Worm (Caenorhabditis elegans) whole organism, L4 larva: ENCODE measurements around the gene ZK1037.6.

ENCODE experiments used
- D1046.2 ChIP-seq: fragments of 200-800 bp; sonication (Bioruptor generic); IDR thresholded peaks from 2 replicates; pipeline ENCODE4 v1.3.6; 2022; ENCODE audit warnings: missing genetic modification characterization, missing compliant biosample characterization
- F26F4.8 ChIP-seq: fragments of 200-800 bp; sonication (Bioruptor generic); conservative IDR thresholded peaks from 2 replicates; pipeline ENCODE4 v1.3.6; 2022; ENCODE audit warnings: missing genetic modification characterization, missing compliant biosample characterization
- F37D6.2 ChIP-seq: sonication (generic microtip); optimal IDR thresholded peaks from 2 replicates; lab custom pipeline; 2016; ENCODE audit warnings: mild to moderate bottlenecking, missing genetic modification characterization, missing compliant biosample characterization
- F44E2.7 ChIP-seq: fragments of 200-800 bp; sonication (Bioruptor generic); IDR thresholded peaks from 2 replicates; pipeline ENCODE4 v2.1.2; 2022; ENCODE audit warnings: missing genetic modification characterization, missing compliant biosample characterization
- R02D3.7 ChIP-seq: fragments of 150-350 bp; sonication (generic microtip); optimal IDR thresholded peaks from 3 replicates; lab custom pipeline; 2014; ENCODE audit warnings: missing biosample characterization, missing genetic modification characterization
- T20F7.1 ChIP-seq: fragments of 200-800 bp; sonication (Bioruptor generic); optimal IDR thresholded peaks from 2 replicates; lab custom pipeline; 2018; ENCODE audit warnings: mild to moderate bottlenecking, missing genetic modification characterization, missing compliant biosample characterization
- Y5F2A.4 ChIP-seq: fragments of 200-800 bp; sonication (Bioruptor generic); optimal IDR thresholded peaks from 2 replicates; lab custom pipeline; 2018; ENCODE audit warnings: mild to moderate bottlenecking, missing genetic modification characterization, missing compliant biosample characterization
- ZK546.5 ChIP-seq, 2 experiments: sonication (generic microtip); optimal IDR thresholded peaks; 2 replicates each; lab custom pipeline; 2017; ENCODE audit warnings: missing biosample characterization in 2 of 2, missing genetic modification characterization in 2 of 2
- ceh-20 ChIP-seq: fragments of 200-800 bp; sonication (Bioruptor generic); IDR thresholded peaks from 2 replicates; pipeline ENCODE4 v1.3.6; 2022; ENCODE audit warnings: missing genetic modification reagents, missing genetic modification characterization, missing compliant biosample characterization
- ceh-28 ChIP-seq: fragments of 150-350 bp; optimal IDR thresholded peaks from 2 replicates; lab custom pipeline; 2014; ENCODE audit warnings: missing biosample characterization, missing genetic modification reagents, missing genetic modification characterization
- ceh-62 ChIP-seq: sonication (generic microtip); optimal IDR thresholded peaks from 2 replicates; lab custom pipeline; 2017; ENCODE audit warnings: missing biosample characterization, missing genetic modification characterization
- ceh-82 ChIP-seq: sonication (generic microtip); optimal IDR thresholded peaks from 2 replicates; lab custom pipeline; 2017; ENCODE audit warnings: missing biosample characterization, missing genetic modification characterization
- ces-1 ChIP-seq: fragments of 150-350 bp; sonication (generic microtip); optimal IDR thresholded peaks from 4 replicates; lab custom pipeline; 2014; ENCODE audit warnings: missing biosample characterization, missing genetic modification reagents, missing genetic modification characterization
- daf-12 ChIP-seq: fragments of 150-350 bp; optimal IDR thresholded peaks from 2 replicates; lab custom pipeline; 2014; ENCODE audit warnings: missing biosample characterization, missing genetic modification reagents, missing genetic modification characterization
- daf-8 ChIP-seq: fragments of 200-800 bp; sonication (Bioruptor generic); IDR thresholded peaks from 2 replicates; pipeline ENCODE4 v1.3.6; 2022; ENCODE audit warnings: missing genetic modification characterization, missing compliant biosample characterization
- dmd-9 ChIP-seq: fragments of 200-800 bp; sonication (Bioruptor generic); IDR thresholded peaks from 2 replicates; pipeline ENCODE4 v1.3.6; 2022; ENCODE audit warnings: missing genetic modification reagents, missing genetic modification characterization, missing compliant biosample characterization
- dpl-1 ChIP-seq: fragments of 150-350 bp; optimal IDR thresholded peaks from 2 replicates; lab custom pipeline; 2014; ENCODE audit warnings: missing biosample characterization, missing genetic modification reagents, missing genetic modification characterization
- duxl-1 ChIP-seq: sonication (generic microtip); optimal IDR thresholded peaks from 2 replicates; lab custom pipeline; 2016; ENCODE audit warnings: mild to moderate bottlenecking, missing genetic modification characterization, moderate library complexity, missing compliant biosample characterization; ENCODE audit not compliant: poor library complexity
- egl-27 ChIP-seq: sonication (generic microtip); optimal IDR thresholded peaks from 3 replicates; lab custom pipeline; 2017; ENCODE audit warnings: missing biosample characterization, missing genetic modification reagents, missing genetic modification characterization
- egl-43 ChIP-seq: fragments of 200-800 bp; sonication (Bioruptor generic); IDR thresholded peaks from 2 replicates; pipeline ENCODE4 v1.3.6; 2022; ENCODE audit warnings: missing genetic modification reagents, missing genetic modification characterization, missing compliant biosample characterization
- fkh-10 ChIP-seq: fragments of 150-350 bp; optimal IDR thresholded peaks from 2 replicates; lab custom pipeline; 2014; ENCODE audit warnings: missing biosample characterization, missing genetic modification reagents, missing genetic modification characterization
- hif-1 ChIP-seq, 2 experiments: sonication (generic microtip); optimal IDR thresholded peaks; 2 replicates each; lab custom pipeline; 2016 to 2017; ENCODE audit warnings: missing compliant biosample characterization in 2 of 2, missing genetic modification characterization in 2 of 2, missing genetic modification reagents in 2 of 2, missing genotype in 2 of 2, mild to moderate bottlenecking in 1 of 2
- hlh-11 ChIP-seq: fragments of 200-800 bp; sonication (Bioruptor generic); optimal IDR thresholded peaks from 2 replicates; lab custom pipeline; 2018; ENCODE audit warnings: mild to moderate bottlenecking, missing genetic modification characterization, missing compliant biosample characterization
- lim-7 ChIP-seq: fragments of 200-800 bp; sonication (Bioruptor generic); IDR thresholded peaks from 2 replicates; pipeline ENCODE4 v1.3.6; 2022; ENCODE audit warnings: missing genetic modification characterization, missing compliant biosample characterization
- lin-1 ChIP-seq: fragments of 200-800 bp; sonication (Bioruptor generic); IDR thresholded peaks from 2 replicates; pipeline ENCODE4 v1.3.6; 2022; ENCODE audit warnings: missing genetic modification reagents, missing genetic modification characterization, missing compliant biosample characterization
- lin-13 ChIP-seq: fragments of 150-350 bp; optimal IDR thresholded peaks from 2 replicates; lab custom pipeline; 2014; ENCODE audit warnings: missing biosample characterization, missing genetic modification reagents, missing genetic modification characterization
- madf-5 ChIP-seq, 2 experiments: fragments of 200-800 bp; sonication (Bioruptor generic); IDR thresholded peaks; 2 replicates each; pipeline ENCODE4 v1.3.6; 2022; ENCODE audit warnings: missing compliant biosample characterization in 2 of 2, missing genetic modification characterization in 2 of 2
- mdt-29 ChIP-seq: fragments of 200-800 bp; sonication (Bioruptor generic); IDR thresholded peaks from 2 replicates; pipeline ENCODE4 v1.3.6; 2022; ENCODE audit warnings: missing genetic modification reagents, missing genetic modification characterization, missing compliant biosample characterization
- nhr-102 ChIP-seq: sonication (generic microtip); optimal IDR thresholded peaks from 2 replicates; lab custom pipeline; 2016; ENCODE audit warnings: mild to moderate bottlenecking, missing genetic modification characterization, moderate library complexity, missing compliant biosample characterization
- nhr-28 ChIP-seq: fragments of 150-350 bp; optimal IDR thresholded peaks from 2 replicates; lab custom pipeline; 2014; ENCODE audit warnings: missing biosample characterization, missing genetic modification characterization
- nhr-42 ChIP-seq: fragments of 200-800 bp; sonication (Bioruptor generic); IDR thresholded peaks from 2 replicates; pipeline ENCODE4 v1.3.6; 2022; ENCODE audit warnings: missing genetic modification characterization, missing compliant biosample characterization
- nhr-48 ChIP-seq: sonication (generic microtip); optimal IDR thresholded peaks from 2 replicates; lab custom pipeline; 2016; ENCODE audit warnings: mild to moderate bottlenecking, missing genetic modification characterization, missing compliant biosample characterization
- nhr-77 ChIP-seq: fragments of 150-350 bp; optimal IDR thresholded peaks from 2 replicates; lab custom pipeline; 2014; ENCODE audit warnings: missing biosample characterization, missing genetic modification characterization
- php-3 ChIP-seq: fragments of 200-800 bp; sonication (Bioruptor generic); IDR thresholded peaks from 2 replicates; pipeline ENCODE4 v1.3.6; 2022; ENCODE audit warnings: missing genetic modification reagents, missing genetic modification characterization, missing compliant biosample characterization
- rbr-2 ChIP-seq: sonication (generic microtip); optimal IDR thresholded peaks from 2 replicates; lab custom pipeline; 2016; ENCODE audit warnings: missing genotype, missing genetic modification characterization, missing compliant biosample characterization
- set-16 ChIP-seq: fragments of 200-800 bp; sonication (Bioruptor generic); IDR thresholded peaks from 2 replicates; pipeline ENCODE4 v1.3.6; 2022; ENCODE audit warnings: missing genetic modification reagents, missing genetic modification characterization, missing compliant biosample characterization
- spr-3 ChIP-seq: fragments of 200-800 bp; sonication (Bioruptor generic); optimal IDR thresholded peaks from 2 replicates; lab custom pipeline; 2018; ENCODE audit warnings: mild to moderate bottlenecking, missing genetic modification characterization, missing compliant biosample characterization
- unc-62 ChIP-seq, 3 experiments: fragments of 150-350 bp in 1 of 3; sonication (generic microtip); optimal IDR thresholded peaks in 2 of 3; peaks in 1 of 3; 1 replicate in 1 of 3; 2 replicates in 2 of 3; lab custom pipeline; 2014 to 2017; ENCODE audit warnings: missing biosample characterization in 3 of 3, missing genetic modification characterization in 3 of 3, missing genetic modification reagents in 3 of 3, missing genotype in 1 of 3
- zip-11 ChIP-seq: fragments of 200-800 bp; sonication (Bioruptor generic); IDR thresholded peaks from 2 replicates; pipeline ENCODE4 v1.3.6; 2022; ENCODE audit warnings: missing genetic modification characterization, missing compliant biosample characterization

The ZK1037.6 gene

DNA sequence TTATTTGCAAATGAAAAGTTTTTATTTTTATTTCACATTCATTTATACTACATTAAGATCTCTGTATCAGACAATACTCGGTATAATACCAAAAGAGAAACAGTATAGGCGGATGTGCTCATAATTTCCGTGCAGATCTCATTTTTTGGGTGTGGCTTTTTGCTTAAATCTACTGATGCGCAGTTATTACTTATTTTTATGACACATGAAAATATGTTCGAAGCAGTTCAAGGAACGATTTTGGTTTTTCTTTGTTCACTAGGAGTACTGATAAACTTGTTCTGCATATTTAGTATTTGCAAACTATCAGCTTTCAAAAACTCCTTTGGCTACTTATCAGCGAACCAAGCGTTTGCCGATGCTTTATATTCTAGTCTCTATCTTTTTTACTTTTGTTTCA, 24.8 kb upstream of the ZK1037.6 start, which contains the start of gene srx-58:
srx-58 (plus strand) TSS at position 301 of the 400 bp plus-strand sequence.
- no peak for TF ChIP-seq php-3 (GFP tag; lab: Robert Waterston, UW)
- TF ChIP-seq duxl-1 (tag; lab: Kevin White, UChicago) = no peak
- TF ChIP-seq nhr-48 (tag; lab: Kevin White, UChicago) = no peak
- no peak for TF ChIP-seq hlh-11
- no peak for TF ChIP-seq egl-43
- no peak for TF ChIP-seq dpl-1 (GFP tag; lab: Kevin White, UChicago)
- TF ChIP-seq lim-7 (GFP tag; lab: Robert Waterston, UW) = no peak
- TF ChIP-seq F26F4.8 (GFP tag; lab: Robert Waterston, UW) = no peak
- TF ChIP-seq nhr-77 (tag; lab: Kevin White, UChicago) = no peak
- TF ChIP-seq nhr-42 (GFP tag; lab: Robert Waterston, UW) = no peak
- TF ChIP-seq dmd-9 (GFP tag; lab: Robert Waterston, UW) = no peak
- TF ChIP-seq rbr-2 (tag; lab: Kevin White, UChicago) = no peak
- TF ChIP-seq Y5F2A.4 (GFP tag; lab: Kevin White, UChicago) = no peak

- TF ChIP-seq hif-1 (tag; optimal IDR thresholded peaks at IDR 0.05; lab: Kevin White, UChicago) = no peak
- no peak for TF ChIP-seq nhr-48 (tag; lab: Kevin White, UChicago)
- no peak for TF ChIP-seq ZK546.5 (tag; optimal IDR thresholded peaks at IDR 0.05; lab: Kevin White, UChicago)
- TF ChIP-seq Y5F2A.4 (GFP tag; lab: Kevin White, UChicago) = no peak
- no peak for TF ChIP-seq nhr-102 (tag; lab: Kevin White, UChicago)
- TF ChIP-seq lin-1 = no peak
- no peak for TF ChIP-seq ceh-82
- TF ChIP-seq D1046.2 (GFP tag; lab: Robert Waterston, UW) = no peak
- TF ChIP-seq nhr-28 = no peak
- TF ChIP-seq F37D6.2 (tag; lab: Kevin White, UChicago) = no peak
- TF ChIP-seq mdt-29 (GFP tag; lab: Robert Waterston, UW) = no peak
- TF ChIP-seq ceh-62 (tag; lab: Kevin White, UChicago) = no peak
- no peak for TF ChIP-seq zip-11 (GFP tag; lab: Robert Waterston, UW)
- no peak for TF ChIP-seq fkh-10 (GFP tag; lab: Kevin White, UChicago)
- TF ChIP-seq ceh-28 = no peak
- TF ChIP-seq, all 104 proteins: peak for 0
Observed at ce11 chrV:15350615-15351014, 23.0 kb upstream of the ZK1037.6 start, which contains the start of gene clec-231. TSS of gene clec-231 (minus strand) at chrV:15350715.

DNA sequence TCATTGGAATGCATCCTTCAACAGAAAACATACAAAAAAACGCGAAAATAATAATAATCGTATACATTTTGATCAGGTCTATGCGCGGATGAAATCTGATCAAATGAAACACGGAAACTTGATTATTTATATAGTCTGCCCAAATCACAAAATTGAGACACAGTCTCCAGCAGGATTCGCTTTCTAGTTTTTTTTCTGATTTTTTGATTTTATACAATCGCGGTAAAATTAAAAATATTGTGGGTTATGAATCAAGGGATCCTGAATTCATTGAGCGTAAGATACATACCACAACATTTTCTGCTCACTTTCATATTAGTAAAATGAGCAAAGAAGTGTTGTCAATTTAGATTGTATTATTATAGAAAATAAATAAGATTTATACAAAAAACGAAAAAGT, 21.4 kb upstream of the ZK1037.6 start, which contains the start of gene clec-230:
clec-230 (minus strand) TSS at position 101 of the 400 bp plus-strand sequence.
- TF ChIP-seq unc-62 (GFP tag; optimal IDR thresholded peaks at IDR 0.05 in 1 of 2; lab: Kevin White, UChicago) = peak in 1 of 2 experiments; percentile 64
- no peak for TF ChIP-seq unc-62 (tag; optimal IDR thresholded peaks at IDR 0.05; lab: Kevin White, UChicago)
- no peak for TF ChIP-seq duxl-1 (tag; lab: Kevin White, UChicago)

ce11 chrV:15347292-15347691, 19.7 kb upstream of the ZK1037.6 start, which contains the start of gene C29F3.3:
TSS of gene C29F3.3 (minus strand) at chrV:15347392.
- TF ChIP-seq ces-1 (GFP tag; lab: Kevin White, UChicago) = no peak
- no peak for TF ChIP-seq daf-8 (GFP tag; lab: Robert Waterston, UW)
- TF ChIP-seq daf-12 (tag; lab: Kevin White, UChicago) = no peak
- TF ChIP-seq ceh-82 = no peak
- no peak for TF ChIP-seq T20F7.1 (GFP tag; lab: Kevin White, UChicago)
- TF ChIP-seq ceh-20 = no peak
- no peak for TF ChIP-seq R02D3.7 (tag; lab: Kevin White, UChicago)
- no peak for TF ChIP-seq php-3 (GFP tag; lab: Robert Waterston, UW)
- TF ChIP-seq spr-3 = no peak
- TF ChIP-seq madf-5 (GFP tag; IDR thresholded peaks at IDR 0.05; lab: Robert Waterston, UW) = no peak
- no peak for TF ChIP-seq lin-13 (GFP tag; lab: Kevin White, UChicago)
- no peak for TF ChIP-seq F44E2.7
- no peak for TF ChIP-seq egl-27
- no peak for TF ChIP-seq set-16 (GFP tag; lab: Robert Waterston, UW)
- TF ChIP-seq dpl-1 (GFP tag; lab: Kevin White, UChicago) = no peak
